Worm (Caenorhabditis elegans): ENCODE results near the gene dhs-5.

Gene dhs-5

ce11 chrII:5474946-5475345 is 21.3 kb downstream of the dhs-5 start, which contains the start of gene ilcr-2:
TSS of gene ilcr-2 (plus strand) at chrII:5475246.
- TF ChIP-seq madf-3 (GFP tag; IDR thresholded peaks at IDR 0.05) (no peak), lin-40 (tag; optimal IDR thresholded peaks at IDR 0.05) (no peak), C17E4.6 (GFP tag; IDR thresholded peaks at IDR 0.05) (no peak)

- TF ChIP-seq nfya-1 (tag; optimal IDR thresholded peaks at IDR 0.05; ENCODE audit: borderline replicate concordance, insufficient read depth) (no peak), madf-10 (tag; optimal IDR thresholded peaks at IDR 0.05) (no peak), F57C9.4 (tag; optimal IDR thresholded peaks at IDR 0.05) (no peak)
Measured at ce11 chrII:5478318-5478717, 24.7 kb downstream of the dhs-5 start, which contains the start of gene F56D1.1. TSS of gene F56D1.1 (plus strand) at chrII:5478618.

- TF ChIP-seq ceh-40 (GFP tag; IDR thresholded peaks at IDR 0.05) (no peak), bed-2 (GFP tag; IDR thresholded peaks at IDR 0.05) (no peak), tbp1 (GFP tag; optimal IDR thresholded peaks at IDR 0.05) (no peak), lsy-27 (tag; optimal IDR thresholded peaks at IDR 0.05; ENCODE audit: borderline replicate concordance, insufficient read depth) (no peak), ama-1 (optimal IDR thresholded peaks at IDR 0.05) (no peak), ama-1 (GFP tag; optimal IDR thresholded peaks at IDR 0.05) (no peak), Y79H2A.3 (GFP tag; conservative IDR thresholded peaks at IDR 0.05) (no peak), ceh-58 (GFP tag; IDR thresholded peaks at IDR 0.05) (no peak), ztf-26 (tag; optimal IDR thresholded peaks at IDR 0.05) (no peak), ztf-3 (GFP tag; optimal IDR thresholded peaks at IDR 0.05) (no peak)
Measured at ce11 chrII:5481982-5482381, 28.3 kb downstream of the dhs-5 start, which contains the start of gene cal-8. TSS of gene cal-8 (minus strand) at chrII:5482041.

ce11 chrII:5487844-5488243 is 34.2 kb downstream of the dhs-5 start, which contains the start of gene nep-5:
TSS of gene nep-5 (plus strand) at chrII:5488144.
- TF ChIP-seq hmg-1.2 (GFP tag; IDR thresholded peaks at IDR 0.05) = no peak
- no peak for TF ChIP-seq B0019.2 (GFP tag; conservative IDR thresholded peaks at IDR 0.05)
- TF ChIP-seq atf-7 (tag; optimal IDR thresholded peaks at IDR 0.05) = no peak
- no peak for TF ChIP-seq snpc-1.1 (tag; optimal IDR thresholded peaks at IDR 0.05; ENCODE audit: insufficient read depth)
- no peak for TF ChIP-seq nfya-1 (tag; optimal IDR thresholded peaks at IDR 0.05; ENCODE audit: borderline replicate concordance, insufficient read depth)
- no peak for TF ChIP-seq lsy-27 (tag; optimal IDR thresholded peaks at IDR 0.05; ENCODE audit: borderline replicate concordance, insufficient read depth)
- no peak for TF ChIP-seq ztf-6 (GFP tag; IDR thresholded peaks at IDR 0.05)
- TF ChIP-seq cebp-2 (GFP tag; IDR thresholded peaks at IDR 0.05) = no peak
- no peak for TF ChIP-seq somi-1 (GFP tag; optimal IDR thresholded peaks at IDR 0.05)
- no peak for TF ChIP-seq snpc-4 (GFP tag; optimal IDR thresholded peaks at IDR 0.05)
- TF ChIP-seq snpc-4 (tag; optimal IDR thresholded peaks at IDR 0.05) = no peak
- TF ChIP-seq lsl-1 (GFP tag; optimal IDR thresholded peaks at IDR 0.05) = no peak
- TF ChIP-seq let-607 (tag; optimal IDR thresholded peaks at IDR 0.05) = no peak
- TF ChIP-seq ceh-91 (GFP tag; IDR thresholded peaks at IDR 0.05) = no peak
- TF ChIP-seq ztf-22 (GFP tag; optimal IDR thresholded peaks at IDR 0.05) = no peak
- no peak for TF ChIP-seq K11D2.4 (GFP tag; IDR thresholded peaks at IDR 0.05)
- no peak for TF ChIP-seq B0035.1 (tag; optimal IDR thresholded peaks at IDR 0.05)

ce11 chrII:5494405-5494804 is 40.8 kb downstream of the dhs-5 start, which contains the start of gene F12A10.6:
TSS of gene F12A10.6 (minus strand) at chrII:5494505.
- TF ChIP-seq pbrm-1 (GFP tag; IDR thresholded peaks at IDR 0.05) (no peak), tbx-9 (tag; optimal IDR thresholded peaks at IDR 0.05; ENCODE audit: borderline replicate concordance) (no peak)
